Worm (Caenorhabditis elegans) whole organism, L4 larva: ENCODE results near the gene ucr-2.1.
A peak's percentile ranks its signal among the peaks of the same experiment; 100 is the strongest.

Source experiments
- ama-1 ChIP-seq: fragments of 150-350 bp; optimal IDR thresholded peaks from 2 replicates; lab custom pipeline; 2014; ENCODE audit warnings: inconsistent platforms, mixed read lengths
- ceh-82 ChIP-seq: sonication (generic microtip); optimal IDR thresholded peaks from 2 replicates; lab custom pipeline; 2017; ENCODE audit warnings: missing biosample characterization, missing genetic modification characterization
- dve-1 ChIP-seq: sonication (generic microtip); optimal IDR thresholded peaks from 2 replicates; lab custom pipeline; 2017; ENCODE audit warnings: antibody characterized with exemption, mild to moderate bottlenecking, missing genetic modification characterization, missing compliant biosample characterization; ENCODE audit not compliant: insufficient read depth
- hlh-30 ChIP-seq: sonication (generic microtip); optimal IDR thresholded peaks from 2 replicates; lab custom pipeline; 2017; ENCODE audit warnings: antibody characterized with exemption, mild to moderate bottlenecking, missing genetic modification characterization, missing compliant biosample characterization; ENCODE audit not compliant: insufficient read depth
- lsy-2 ChIP-seq, 2 experiments: fragments of 150-350 bp in 1 of 2; sonication (generic microtip) in 1 of 2; optimal IDR thresholded peaks; 2 replicates each; lab custom pipeline; 2014 to 2017; ENCODE audit warnings: missing biosample characterization in 2 of 2, missing genetic modification characterization in 2 of 2
- mep-1 ChIP-seq: fragments of 150-350 bp; sonication (generic microtip); optimal IDR thresholded peaks from 3 replicates; lab custom pipeline; 2014; ENCODE audit warnings: missing biosample characterization, missing genetic modification characterization
- nhr-102 ChIP-seq: sonication (generic microtip); optimal IDR thresholded peaks from 2 replicates; lab custom pipeline; 2016; ENCODE audit warnings: mild to moderate bottlenecking, missing genetic modification characterization, moderate library complexity, missing compliant biosample characterization
- nhr-111 ChIP-seq: fragments of 200-800 bp; sonication (Bioruptor generic); optimal IDR thresholded peaks from 2 replicates; lab custom pipeline; 2018; ENCODE audit warnings: mild to moderate bottlenecking, missing genetic modification characterization, missing compliant biosample characterization
- zag-1 ChIP-seq: fragments of 150-350 bp; optimal IDR thresholded peaks from 2 replicates; lab custom pipeline; 2014; ENCODE audit warnings: missing biosample characterization, missing genetic modification characterization
- zfp-3 ChIP-seq: fragments of 200-800 bp; sonication (Bioruptor generic); conservative IDR thresholded peaks from 2 replicates; pipeline ENCODE4 v1.3.6; 2022; ENCODE audit warnings: missing genetic modification reagents, missing genetic modification characterization, missing compliant biosample characterization

DNA sequence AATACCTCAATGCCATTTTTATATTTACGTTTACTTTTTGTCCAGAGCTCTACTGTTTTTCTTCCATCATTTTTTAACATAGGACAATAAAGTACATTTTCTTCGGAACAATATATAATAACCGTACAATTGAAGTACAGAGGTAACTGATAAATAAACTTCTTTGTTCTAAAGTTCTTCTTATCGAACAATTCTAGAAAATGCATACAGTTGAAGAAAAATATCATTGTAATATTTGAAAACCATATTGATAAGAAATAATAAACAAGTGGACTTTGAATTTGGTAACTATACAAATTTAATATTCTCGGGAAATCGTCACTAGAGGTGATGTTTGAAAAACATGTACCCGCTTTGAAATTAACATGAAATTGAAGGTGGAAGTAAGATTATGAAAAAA lies 21.6 kb upstream of the ucr-2.1 start:
- TF ChIP-seq ceh-82 (tag; lab: Kevin White, UChicago) (no peak), hlh-30 (tag; lab: Kevin White, UChicago) (no peak), zag-1 (tag; lab: Kevin White, UChicago) (no peak), zfp-3 (GFP tag; lab: Robert Waterston, UW) (no peak), nhr-102 (tag; lab: Kevin White, UChicago) (no peak), nhr-111 (no peak), lsy-2 (tag; optimal IDR thresholded peaks at IDR 0.05; lab: Kevin White, UChicago) (no peak), ama-1 (lab: Kevin White, UChicago) (no peak), mep-1 (tag; lab: Kevin White, UChicago) (no peak), dve-1 (tag; lab: Kevin White, UChicago) (peak; percentile 56)
